Fruit fly (Drosophila melanogaster): Measurements from ENCODE around the gene CG40160.
"Not testable (repeated sequence)": the region's sequence is repeated elsewhere in the genome, so short reads cannot be mapped to it uniquely, and the experiment has no call there.

Gene CG40160

dm6 chr3L:26215515-26215914 lies at the start of gene CG40160:
Gene CG40160 (plus strand): TSS chr3L:26215815.
- TF ChIP-seq CG33017 (tag; optimal IDR thresholded peaks at IDR 0.05); kay (GFP tag; ENCODE audit: borderline replicate concordance); Hr96 (GFP tag; optimal IDR thresholded peaks at IDR 0.05): not testable (repeated sequence)

- TF ChIP-seq ovo (GFP tag; optimal IDR thresholded peaks at IDR 0.05) (no peak), bab1 (GFP tag; optimal IDR thresholded peaks at IDR 0.05) (no peak), CG12768 (GFP tag; optimal IDR thresholded peaks at IDR 0.05) (no peak), CG1620 (GFP tag; optimal IDR thresholded peaks at IDR 0.05) (no peak), cic (GFP tag; optimal IDR thresholded peaks at IDR 0.05) (no peak), tj (GFP tag; optimal IDR thresholded peaks at IDR 0.05) (no peak), Clk (GFP tag; optimal IDR thresholded peaks at IDR 0.05) (no peak), CG11617 (GFP tag; optimal IDR thresholded peaks at IDR 0.05) (no peak), CG7045 (GFP tag; optimal IDR thresholded peaks at IDR 0.05) (no peak), pad (GFP tag; optimal IDR thresholded peaks at IDR 0.05) (no peak), CG14711 (tag; optimal IDR thresholded peaks at IDR 0.05) (no peak), Hr96 (GFP tag; optimal IDR thresholded peaks at IDR 0.05) (no peak), CG5204 (GFP tag; optimal IDR thresholded peaks at IDR 0.05) (no peak), Mnt (GFP tag; optimal IDR thresholded peaks at IDR 0.05) (no peak), CG7101 (tag; optimal IDR thresholded peaks at IDR 0.05) (no peak), toe (GFP tag; optimal IDR thresholded peaks at IDR 0.05) (no peak), Crg-1 (GFP tag; optimal IDR thresholded peaks at IDR 0.05) (no peak)
Observed at dm6 chr3L:26224016-26224415, 8.4 kb downstream of the CG40160 start.

Data from whole organism, adult.